Fruit fly (Drosophila melanogaster): ENCODE data around the gene CG43077.

DNA sequence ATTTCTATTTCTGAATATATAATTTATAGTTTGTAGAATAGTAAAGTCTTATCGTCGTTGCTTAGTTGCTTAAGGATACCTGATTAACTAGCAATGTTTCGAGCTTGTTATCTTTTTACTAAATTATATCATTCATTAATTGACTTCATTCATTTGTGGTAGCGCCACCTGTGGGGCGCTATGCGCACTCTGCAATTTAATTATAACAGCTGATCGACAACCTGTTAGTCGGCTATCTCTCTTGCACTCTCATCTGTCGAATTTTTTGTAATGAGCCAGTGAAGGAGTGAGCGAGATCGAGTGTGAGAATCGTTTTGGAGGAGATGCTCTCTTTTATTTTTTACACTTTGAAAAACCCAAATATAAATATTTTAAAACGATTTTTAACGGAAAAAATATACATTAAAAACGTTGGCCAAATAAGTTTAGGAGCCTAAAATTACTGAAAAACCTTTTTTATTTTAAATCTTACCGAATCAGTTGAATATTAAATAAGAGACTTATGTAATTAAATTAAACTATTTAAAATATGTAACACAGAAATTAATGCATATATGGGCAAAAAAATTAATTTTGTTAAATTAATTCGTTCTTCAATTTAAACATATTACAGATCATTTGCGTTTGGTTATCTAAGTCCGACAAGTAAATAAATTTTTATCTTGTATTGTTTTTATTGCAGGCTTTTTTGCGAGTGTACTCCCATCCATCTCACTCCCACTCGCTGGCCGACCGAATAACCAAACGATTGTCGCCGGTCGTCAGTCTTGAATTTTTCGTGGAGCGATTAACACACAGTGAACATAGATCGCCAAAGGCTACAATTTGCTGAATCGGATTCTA lies 23.0 kb upstream of the CG43077 start, which contains the start of the genes CG16700 and CG4991:
- TF ChIP-seq psq (optimal IDR thresholded peaks at IDR 0.05) (no peak), Sin3A (optimal IDR thresholded peaks at IDR 0.05) (no peak), Myc (optimal IDR thresholded peaks at IDR 0.05) (no peak), h (optimal IDR thresholded peaks at IDR 0.05) (no peak), insv (optimal IDR thresholded peaks at IDR 0.05) (no peak)

Measured in Kc167 (cell line).